Worm (Caenorhabditis elegans) whole organism, L4/young adult: ENCODE results near the gene T11F9.14.

Source experiments
- dao-5 ChIP-seq: sonication (generic microtip); optimal IDR thresholded peaks from 2 replicates; lab custom pipeline; 2016; ENCODE audit warnings: missing genotype, missing genetic modification characterization, moderate library complexity, missing compliant biosample characterization
- him-1 ChIP-seq: sonication (generic microtip); optimal IDR thresholded peaks from 2 replicates; lab custom pipeline; 2016; ENCODE audit warnings: missing genotype, missing genetic modification reagents, missing genetic modification characterization, missing compliant biosample characterization

ce11 chrV:11526927-11527491 lies 46.4 kb upstream of the T11F9.14 start:
- TF ChIP-seq him-1 (tag; lab: Kevin White, UChicago) (no peak), dao-5 (no peak)
